Fruit fly (Drosophila melanogaster) whole organism, wandering third instar larva: Measurements from ENCODE around the gene CG1492.

Source experiments
- OdsH ChIP-seq: fragments of 200-800 bp; sonication (Bioruptor generic); optimal IDR thresholded peaks from 2 replicates; lab custom pipeline; 2016; ENCODE audit warnings: missing biosample characterization, mild to moderate bottlenecking, missing genetic modification characterization
- Rel ChIP-seq, 2 experiments: fragments of 200-800 bp; sonication (Bioruptor generic) in 1 of 2; optimal IDR thresholded peaks; 2 replicates in 1 of 2; 3 replicates in 1 of 2; lab custom pipeline; 2016 to 2019; ENCODE audit warnings: mild to moderate bottlenecking in 2 of 2, missing biosample characterization in 2 of 2, missing genetic modification characterization in 2 of 2, moderate library complexity in 1 of 2
- pan ChIP-seq: fragments of >200 bp; optimal IDR thresholded peaks from 2 replicates; lab custom pipeline; 2017
- psq ChIP-seq: fragments of 200-800 bp; sonication (Bioruptor generic); optimal IDR thresholded peaks from 3 replicates; lab custom pipeline; 2017; ENCODE audit warnings: missing biosample characterization, mild to moderate bottlenecking, missing genetic modification characterization, moderate library complexity
- usp ChIP-seq: fragments of >200 bp; optimal IDR thresholded peaks from 2 replicates; lab custom pipeline; 2017; ENCODE audit warnings: missing biosample characterization, missing genetic modification characterization

- TF ChIP-seq Rel (GFP tag; optimal IDR thresholded peaks at IDR 0.05; lab: Kevin White, UChicago) (no peak), Rel (tag; optimal IDR thresholded peaks at IDR 0.05; lab: Kevin White, UChicago) (peak; percentile 36), OdsH (GFP tag; lab: Kevin White, UChicago) (no peak), psq (GFP tag; lab: Kevin White, UChicago) (no peak), pan (lab: Kevin White, UChicago) (no peak), usp (GFP tag; lab: Kevin White, UChicago) (no peak)
Measured at dm6 chrX:12028825-12029514, 17.0 kb upstream of the CG1492 start, which contains the start of gene Usp7.
